Fruit fly (Drosophila melanogaster) whole organism, embryonic: ENCODE measurements around the gene Spn27A.
A peak's percentile ranks its signal among the peaks of the same experiment; 100 is the strongest.

Experiments
- CG1024 ChIP-seq: fragments of 200-800 bp; sonication (Bioruptor generic); IDR thresholded peaks from 2 replicates; pipeline ENCODE4 v1.3.6; 2022; ENCODE audit warnings: missing biosample characterization, missing genetic modification characterization
- CG12744 ChIP-seq: fragments of 200-800 bp; sonication (Bioruptor generic); optimal IDR thresholded peaks from 2 replicates; lab custom pipeline; 2016; ENCODE audit warnings: missing biosample characterization, missing genetic modification characterization
- CG13123 ChIP-seq: fragments of 200-800 bp; sonication (Bioruptor generic); optimal IDR thresholded peaks from 2 replicates; lab custom pipeline; 2016; ENCODE audit warnings: missing biosample characterization, missing genetic modification characterization
- CG13287 ChIP-seq: fragments of 200-800 bp; sonication (Bioruptor generic); IDR thresholded peaks from 2 replicates; pipeline ENCODE4 v1.3.6; 2022; ENCODE audit warnings: missing biosample characterization, missing genetic modification characterization; ENCODE audit not compliant: partially characterized antibody
- CG15514 ChIP-seq: fragments of 200-800 bp; sonication (Bioruptor generic); optimal IDR thresholded peaks from 3 replicates; lab custom pipeline; 2017; ENCODE audit warnings: missing biosample characterization, missing genetic modification characterization, mild to moderate bottlenecking, moderate library complexity, missing genetic modification reagents
- CG1603 ChIP-seq: fragments of 200-800 bp; sonication (Bioruptor generic); optimal IDR thresholded peaks from 2 replicates; lab custom pipeline; 2019; ENCODE audit warnings: missing biosample characterization, mild to moderate bottlenecking, missing genetic modification characterization, moderate library complexity
- CG16779 ChIP-seq: fragments of 200-800 bp; sonication (Bioruptor generic); IDR thresholded peaks from 2 replicates; pipeline ENCODE4 v1.3.6; 2022; ENCODE audit warnings: missing biosample characterization, missing genetic modification characterization
- CG16813 ChIP-seq: fragments of 200-800 bp; sonication (Bioruptor generic); IDR thresholded peaks from 3 replicates; pipeline ENCODE4 v1.3.6; 2022; ENCODE audit warnings: missing biosample characterization, missing genetic modification characterization; ENCODE audit not compliant: partially characterized antibody
- CG17361 ChIP-seq: fragments of 200-800 bp; sonication (Bioruptor generic); IDR thresholded peaks from 3 replicates; pipeline ENCODE4 v1.3.6; 2022; ENCODE audit warnings: missing biosample characterization, missing genetic modification characterization
- CG18476 ChIP-seq: fragments of 200-800 bp; sonication (Bioruptor generic); optimal IDR thresholded peaks from 2 replicates; lab custom pipeline; 2016; ENCODE audit warnings: missing biosample characterization, mild to moderate bottlenecking, missing genetic modification characterization
- CG2129 ChIP-seq: fragments of 200-800 bp; sonication (Bioruptor generic); IDR thresholded peaks from 2 replicates; pipeline ENCODE4 v1.3.6; 2022; ENCODE audit warnings: missing biosample characterization, missing genetic modification characterization; ENCODE audit not compliant: partially characterized antibody
- CG4617 ChIP-seq: fragments of 200-800 bp; sonication (Bioruptor generic); optimal IDR thresholded peaks from 3 replicates; lab custom pipeline; 2016; ENCODE audit warnings: missing biosample characterization, missing genetic modification characterization, borderline replicate concordance
- CG7963 ChIP-seq: fragments of 200-800 bp; sonication (Bioruptor generic); IDR thresholded peaks from 3 replicates; pipeline ENCODE4 v1.3.6; 2022; ENCODE audit warnings: missing biosample characterization, missing genetic modification characterization; ENCODE audit not compliant: partially characterized antibody
- CG9797 ChIP-seq: fragments of 200-800 bp; sonication (Bioruptor generic); optimal IDR thresholded peaks from 3 replicates; lab custom pipeline; 2018; ENCODE audit warnings: missing biosample characterization, mild to moderate bottlenecking, missing genetic modification characterization
- CG9876 ChIP-seq: fragments of 200-800 bp; sonication (Bioruptor generic); optimal IDR thresholded peaks from 2 replicates; lab custom pipeline; 2016; ENCODE audit warnings: missing biosample characterization, missing genetic modification characterization
- Dp ChIP-seq: fragments of 200-800 bp; sonication (Bioruptor generic); optimal IDR thresholded peaks from 2 replicates; lab custom pipeline; 2018; ENCODE audit warnings: missing biosample characterization, mild to moderate bottlenecking, missing genetic modification characterization, moderate library complexity
- E2f2 ChIP-seq: fragments of 200-800 bp; sonication (Bioruptor generic); IDR thresholded peaks from 2 replicates; pipeline ENCODE4 v1.3.6; 2022; ENCODE audit warnings: missing biosample characterization, missing genetic modification characterization
- Ets97D ChIP-seq: fragments of 200-800 bp; sonication (Bioruptor generic); optimal IDR thresholded peaks from 3 replicates; lab custom pipeline; 2016; ENCODE audit warnings: missing biosample characterization, missing genetic modification characterization
- HLH4C ChIP-seq: fragments of 200-800 bp; sonication (Bioruptor generic); IDR thresholded peaks from 3 replicates; pipeline ENCODE4 v1.3.6; 2022; ENCODE audit warnings: missing biosample characterization, missing genetic modification characterization; ENCODE audit not compliant: partially characterized antibody
- HmgZ ChIP-seq: fragments of 200-800 bp; sonication (Bioruptor generic); optimal IDR thresholded peaks from 2 replicates; lab custom pipeline; 2018; ENCODE audit warnings: missing biosample characterization, mild to moderate bottlenecking, missing genetic modification characterization
- MESR4 ChIP-seq: fragments of 200-800 bp; sonication (Bioruptor generic); optimal IDR thresholded peaks from 2 replicates; lab custom pipeline; 2018; ENCODE audit warnings: missing biosample characterization, mild to moderate bottlenecking, missing genetic modification characterization, moderate library complexity
- Max ChIP-seq: fragments of 200-800 bp; sonication (Bioruptor generic); optimal IDR thresholded peaks from 2 replicates; lab custom pipeline; 2016; ENCODE audit warnings: missing biosample characterization, mild to moderate bottlenecking, missing genetic modification characterization
- Med ChIP-seq: fragments of 200-800 bp; sonication (Bioruptor generic); peaks from one replicate; lab custom pipeline; 2016; ENCODE audit warnings: missing biosample characterization, missing genetic modification characterization, mild to moderate bottlenecking, inconsistent platforms, moderate library complexity
- Myb ChIP-seq: fragments of 200-800 bp; sonication (Bioruptor generic); optimal IDR thresholded peaks from 2 replicates; lab custom pipeline; 2016; ENCODE audit warnings: missing biosample characterization, missing genetic modification characterization
- Opbp ChIP-seq: fragments of 200-800 bp; sonication (Bioruptor generic); IDR thresholded peaks from 3 replicates; pipeline ENCODE4 v1.3.6; 2022; ENCODE audit warnings: missing biosample characterization, missing genetic modification characterization; ENCODE audit not compliant: partially characterized antibody
- Scr ChIP-seq: fragments of 200-800 bp; sonication (Bioruptor generic); IDR thresholded peaks from 2 replicates; pipeline ENCODE4 v1.3.6; 2022; ENCODE audit warnings: missing biosample characterization, missing genetic modification characterization; ENCODE audit not compliant: partially characterized antibody
- Sin3A ChIP-seq: fragments of >200 bp; optimal IDR thresholded peaks from 2 replicates; lab custom pipeline; 2018
- Six4 ChIP-seq: fragments of 200-800 bp; sonication (Bioruptor generic); optimal IDR thresholded peaks from 2 replicates; lab custom pipeline; 2016; ENCODE audit warnings: missing biosample characterization, missing genetic modification characterization
- YL-1 ChIP-seq: fragments of 200-800 bp; sonication (Bioruptor generic); optimal IDR thresholded peaks from 3 replicates; lab custom pipeline; 2017; ENCODE audit warnings: missing biosample characterization, mild to moderate bottlenecking, missing genetic modification characterization
- amos ChIP-seq: fragments of 200-800 bp; sonication (Bioruptor generic); IDR thresholded peaks from 2 replicates; pipeline ENCODE4 v1.3.6; 2022; ENCODE audit warnings: missing biosample characterization, missing genetic modification characterization; ENCODE audit not compliant: partially characterized antibody
- ato ChIP-seq: fragments of 200-800 bp; sonication (Bioruptor generic); IDR thresholded peaks from 2 replicates; pipeline ENCODE4 v1.3.6; 2022; ENCODE audit warnings: missing biosample characterization, missing genetic modification characterization; ENCODE audit not compliant: partially characterized antibody
- bowl ChIP-seq: fragments of 200-800 bp; sonication (Bioruptor generic); IDR thresholded peaks from 2 replicates; pipeline ENCODE4 v1.3.6; 2022; ENCODE audit warnings: missing biosample characterization, missing genetic modification characterization
- chif ChIP-seq, 2 experiments: fragments of 200-800 bp; sonication (Bioruptor generic); optimal IDR thresholded peaks; 3 replicates each; lab custom pipeline; 2016; ENCODE audit warnings: missing biosample characterization in 2 of 2, missing genetic modification characterization in 2 of 2
- chinmo ChIP-seq: fragments of 200-800 bp; sonication (Bioruptor generic); IDR thresholded peaks from 4 replicates; pipeline ENCODE4 v1.3.6; 2022; ENCODE audit warnings: missing biosample characterization, missing genetic modification characterization; ENCODE audit not compliant: partially characterized antibody
- eve ChIP-seq, 2 experiments: fragments of >200 bp; optimal IDR thresholded peaks; 2 replicates each; lab custom pipeline; 2017; ENCODE audit warnings: missing biosample characterization in 2 of 2, missing genetic modification characterization in 2 of 2
- hb ChIP-seq: fragments of 200-800 bp; sonication (Bioruptor generic); IDR thresholded peaks from 3 replicates; pipeline ENCODE4 v1.3.6; 2022; ENCODE audit warnings: missing biosample characterization, missing genetic modification characterization; ENCODE audit not compliant: partially characterized antibody
- hbn ChIP-seq: fragments of 200-800 bp; sonication (Bioruptor generic); IDR thresholded peaks from 2 replicates; pipeline ENCODE4 v1.3.6; 2022; ENCODE audit warnings: missing biosample characterization, missing genetic modification characterization; ENCODE audit not compliant: partially characterized antibody
- her ChIP-seq: fragments of 200-800 bp; sonication (Bioruptor generic); optimal IDR thresholded peaks from 2 replicates; lab custom pipeline; 2016; ENCODE audit warnings: missing biosample characterization, missing genetic modification characterization
- knrl ChIP-seq: fragments of 200-800 bp; sonication (Bioruptor generic); IDR thresholded peaks from 3 replicates; pipeline ENCODE4 v1.3.6; 2022; ENCODE audit warnings: missing biosample characterization, missing genetic modification characterization; ENCODE audit not compliant: partially characterized antibody
- lilli ChIP-seq: fragments of 200-800 bp; sonication (Bioruptor generic); optimal IDR thresholded peaks from 3 replicates; lab custom pipeline; 2016; ENCODE audit warnings: missing biosample characterization, missing genetic modification characterization
- lmd ChIP-seq: fragments of 200-800 bp; sonication (Bioruptor generic); IDR thresholded peaks from 2 replicates; pipeline ENCODE4 v1.3.6; 2022; ENCODE audit warnings: missing biosample characterization, missing genetic modification characterization
- nerfin-2 ChIP-seq: fragments of 200-800 bp; sonication (Bioruptor generic); IDR thresholded peaks from 2 replicates; pipeline ENCODE4 v1.3.6; 2022; ENCODE audit warnings: missing biosample characterization, missing genetic modification characterization; ENCODE audit not compliant: partially characterized antibody
- pzg ChIP-seq: fragments of 200-800 bp; sonication (Bioruptor generic); optimal IDR thresholded peaks from 3 replicates; lab custom pipeline; 2018; ENCODE audit warnings: missing biosample characterization, mild to moderate bottlenecking, missing genetic modification characterization, moderate library complexity
- sqz ChIP-seq: fragments of 200-800 bp; sonication (Bioruptor generic); optimal IDR thresholded peaks from 3 replicates; lab custom pipeline; 2018; ENCODE audit warnings: missing biosample characterization, mild to moderate bottlenecking, missing genetic modification characterization
- stwl ChIP-seq: fragments of 200-800 bp; sonication (Bioruptor generic); optimal IDR thresholded peaks from 3 replicates; lab custom pipeline; 2018; ENCODE audit warnings: missing biosample characterization, mild to moderate bottlenecking, missing genetic modification characterization, moderate library complexity
- vnd ChIP-seq: fragments of 200-800 bp; sonication (Bioruptor generic); IDR thresholded peaks from 3 replicates; pipeline ENCODE4 v1.3.6; 2022; ENCODE audit warnings: missing biosample characterization, missing genetic modification characterization; ENCODE audit not compliant: partially characterized antibody
- wor ChIP-seq: fragments of 200-800 bp; sonication (Bioruptor generic); IDR thresholded peaks from 2 replicates; pipeline ENCODE4 v1.3.6; 2022; ENCODE audit warnings: missing biosample characterization, missing genetic modification characterization
- zen2 ChIP-seq: fragments of 200-800 bp; sonication (Bioruptor generic); IDR thresholded peaks from 3 replicates; pipeline ENCODE4 v1.3.6; 2022; ENCODE audit warnings: missing biosample characterization, missing genetic modification characterization; ENCODE audit not compliant: partially characterized antibody

Gene Spn27A

dm6 chr2L:6717460-6717859, 44.3 kb upstream of the Spn27A start, which contains the start of gene Aatf (continued):
- TF ChIP-seq YL-1 = peak; percentile 63
- TF ChIP-seq CG13287 = peak; percentile 95
- TF ChIP-seq her = peak; percentile 11
- peak; percentile 6 for TF ChIP-seq lilli
- TF ChIP-seq CG2129 = peak; percentile 85
- peak; percentile 71 for TF ChIP-seq HLH4C (GFP tag; lab: Robert Waterston, UW)
- TF ChIP-seq stwl (tag; lab: Kevin White, UChicago) = peak; percentile 55
- TF ChIP-seq Myb (GFP tag; lab: Kevin White, UChicago) = peak; percentile 47
- peak; percentile 79 for TF ChIP-seq CG16813
- peak; percentile 66 for TF ChIP-seq Max (GFP tag; lab: Kevin White, UChicago)
- TF ChIP-seq CG16779 (GFP tag; lab: Robert Waterston, UW) = no peak
- peak; percentile 81 for TF ChIP-seq Med (GFP tag; lab: Kevin White, UChicago)
- TF ChIP-seq CG15514 (GFP tag; lab: Kevin White, UChicago) = peak; percentile 71
- TF ChIP-seq knrl = peak; percentile 80
- TF ChIP-seq sqz (GFP tag; lab: Kevin White, UChicago) = no peak
- peak; percentile 8 for TF ChIP-seq Ets97D (GFP tag; lab: Kevin White, UChicago)
- peak; percentile 64 for TF ChIP-seq CG1603 (tag; lab: Kevin White, UChicago)
- peak; percentile 64 for TF ChIP-seq vnd (GFP tag; lab: Robert Waterston, UW)
- peak; percentile 82; the same call in 2 of the 3 replicates for TF ChIP-seq Opbp (GFP tag; lab: Robert Waterston, UW)
- peak; percentile 53; the same call in 1 of the 3 replicates for TF ChIP-seq hb (GFP tag; lab: Robert Waterston, UW)
- peak; percentile 85 for TF ChIP-seq hbn (GFP tag; lab: Robert Waterston, UW)
- peak; percentile 80; the same call in 2 of the 4 replicates for TF ChIP-seq chinmo (GFP tag; lab: Robert Waterston, UW)
- peak; percentile 89 for TF ChIP-seq amos
- TF ChIP-seq MESR4 (GFP tag; lab: Kevin White, UChicago) = peak; percentile 92
- no peak for TF ChIP-seq CG17361
- peak; percentile 83 for TF ChIP-seq Scr (GFP tag; lab: Robert Waterston, UW)
- TF ChIP-seq Six4 (GFP tag; lab: Kevin White, UChicago) = no peak
- TF ChIP-seq CG18476 = no peak
- TF ChIP-seq CG12744 = no peak
- TF ChIP-seq CG9876 (GFP tag; lab: Kevin White, UChicago) = no peak
- TF ChIP-seq Dp = peak; percentile 96
- peak; percentile 56 for TF ChIP-seq CG4617
- peak; percentile 90 for TF ChIP-seq CG9797
- TF ChIP-seq pzg = peak; percentile 88
- TF ChIP-seq eve (GFP tag; optimal IDR thresholded peaks at IDR 0.05; lab: Kevin White, UChicago) = no peak
- TF ChIP-seq wor (GFP tag; lab: Robert Waterston, UW) = no peak
- TF ChIP-seq chif (GFP tag; optimal IDR thresholded peaks at IDR 0.05; lab: Kevin White, UChicago) = no peak
- TF ChIP-seq CG1024 (GFP tag; lab: Robert Waterston, UW) = no peak
- TF ChIP-seq ato (GFP tag; lab: Robert Waterston, UW) = peak; percentile 64
- peak; percentile 99 for TF ChIP-seq E2f2
- TF ChIP-seq HmgZ (tag; lab: Kevin White, UChicago) = peak; percentile 32
- TF ChIP-seq lmd = no peak
- TF ChIP-seq CG7963 (GFP tag; lab: Robert Waterston, UW) = peak; percentile 71; the same call in 2 of the 3 replicates
- TF ChIP-seq bowl (GFP tag; lab: Robert Waterston, UW) = no peak
- peak; percentile 65; the same call in 1 of the 2 replicates for TF ChIP-seq nerfin-2 (GFP tag; lab: Robert Waterston, UW)
- peak; percentile 21 for TF ChIP-seq Sin3A (lab: Kevin White, UChicago)
- TF ChIP-seq CG13123 = no peak
- TF ChIP-seq zen2 (GFP tag; lab: Robert Waterston, UW) = peak; percentile 77
